Fruit fly (Drosophila melanogaster): ENCODE data around the gene CG13063.

DNA sequence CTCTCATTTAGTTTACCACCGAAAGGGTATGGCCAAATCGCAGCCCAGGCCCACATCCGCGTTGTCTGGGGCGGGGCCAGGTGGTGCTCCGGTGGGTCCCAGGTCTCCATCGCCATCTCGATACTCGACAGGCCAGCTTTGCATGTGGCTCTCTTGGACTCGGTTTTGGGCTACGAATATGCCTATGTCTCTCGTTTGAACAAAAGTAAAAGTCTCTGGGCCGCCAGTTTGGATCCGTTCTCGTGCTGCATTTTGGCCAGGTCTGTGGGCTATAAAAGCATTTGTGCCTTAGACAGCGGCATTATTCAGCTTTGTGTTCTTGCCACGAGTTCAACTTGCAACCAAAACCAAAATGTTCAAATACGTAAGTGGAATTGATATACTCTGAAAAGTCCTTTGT, 29.3 kb upstream of the CG13063 start, which contains the start of gene CG13065:
- TF ChIP-seq CG15710 (tag; optimal IDR thresholded peaks at IDR 0.05) (no peak), Pif1A (GFP tag; optimal IDR thresholded peaks at IDR 0.05) (no peak), Pif1B (GFP tag; optimal IDR thresholded peaks at IDR 0.05) (no peak), CG13204 (GFP tag; optimal IDR thresholded peaks at IDR 0.05) (no peak), CG14655 (GFP tag; optimal IDR thresholded peaks at IDR 0.05) (no peak), EcR (GFP tag; optimal IDR thresholded peaks at IDR 0.05) (no peak), D1 (tag; optimal IDR thresholded peaks at IDR 0.05) (no peak), CG9948 (tag; optimal IDR thresholded peaks at IDR 0.05) (no peak), CG4496 (GFP tag; IDR thresholded peaks at IDR 0.05) (no peak), CG34367 (tag; optimal IDR thresholded peaks at IDR 0.05) (no peak), CG8301 (tag; optimal IDR thresholded peaks at IDR 0.05) (no peak), CG10348 (GFP tag; IDR thresholded peaks at IDR 0.05) (no peak), fd96Ca (GFP tag; IDR thresholded peaks at IDR 0.05) (no peak), gl (tag; optimal IDR thresholded peaks at IDR 0.05) (no peak)
